Fruit fly (Drosophila melanogaster) whole organism, embryonic: ENCODE data around the gene IleRS-m.

Experiments used
- CG10543 ChIP-seq: fragments of 200-800 bp; sonication (Bioruptor generic); optimal IDR thresholded peaks from 3 replicates; lab custom pipeline; 2017; ENCODE audit warnings: missing biosample characterization, mild to moderate bottlenecking, missing genetic modification characterization, moderate library complexity
- CG11085 ChIP-seq: fragments of 200-800 bp; sonication (Bioruptor generic); IDR thresholded peaks from 2 replicates; pipeline ENCODE4 v1.3.6; 2022; ENCODE audit warnings: missing biosample characterization, missing genetic modification characterization
- CG12071 ChIP-seq: fragments of 200-800 bp; sonication (Bioruptor generic); optimal IDR thresholded peaks from 3 replicates; lab custom pipeline; 2018; ENCODE audit warnings: missing biosample characterization, mild to moderate bottlenecking, missing genetic modification characterization
- CG14667 ChIP-seq: fragments of 200-800 bp; sonication (Bioruptor generic); IDR thresholded peaks from 2 replicates; pipeline ENCODE4 v1.3.6; 2022; ENCODE audit warnings: missing biosample characterization, missing genetic modification characterization
- CG15696 ChIP-seq: fragments of 200-800 bp; sonication (Bioruptor generic); optimal IDR thresholded peaks from 2 replicates; lab custom pipeline; 2019; ENCODE audit warnings: missing biosample characterization, mild to moderate bottlenecking, missing genetic modification characterization, moderate library complexity
- CG1602 ChIP-seq: fragments of 200-800 bp; sonication (Bioruptor generic); optimal IDR thresholded peaks from 3 replicates; lab custom pipeline; 2016; ENCODE audit warnings: missing biosample characterization, missing genetic modification characterization
- CG16815 ChIP-seq: fragments of 200-800 bp; sonication (Bioruptor generic); optimal IDR thresholded peaks from 3 replicates; lab custom pipeline; 2017; ENCODE audit warnings: missing biosample characterization, mild to moderate bottlenecking, missing genetic modification characterization
- CG16863 ChIP-seq: fragments of 200-800 bp; sonication (Bioruptor generic); optimal IDR thresholded peaks from 3 replicates; lab custom pipeline; 2016; ENCODE audit warnings: missing biosample characterization, missing genetic modification characterization
- CG17186 ChIP-seq: fragments of 200-800 bp; sonication (Bioruptor generic); optimal IDR thresholded peaks from 3 replicates; lab custom pipeline; 2017; ENCODE audit warnings: missing biosample characterization, missing genetic modification reagents, missing genetic modification characterization
- CG18599 ChIP-seq: fragments of 200-800 bp; sonication (Bioruptor generic); optimal IDR thresholded peaks from 3 replicates; lab custom pipeline; 2017; ENCODE audit warnings: missing biosample characterization, missing genetic modification characterization, mild to moderate bottlenecking, moderate library complexity, missing genetic modification reagents
- CG2120 ChIP-seq: fragments of 200-800 bp; sonication (Bioruptor generic); optimal IDR thresholded peaks from 3 replicates; lab custom pipeline; 2016; ENCODE audit warnings: missing biosample characterization, missing genetic modification characterization
- CG2129 ChIP-seq: fragments of 200-800 bp; sonication (Bioruptor generic); IDR thresholded peaks from 2 replicates; pipeline ENCODE4 v1.3.6; 2022; ENCODE audit warnings: missing biosample characterization, missing genetic modification characterization; ENCODE audit not compliant: partially characterized antibody
- CG31224 ChIP-seq: fragments of 200-800 bp; sonication (Bioruptor generic); IDR thresholded peaks from 2 replicates; pipeline ENCODE4 v1.3.6; 2022; ENCODE audit warnings: missing biosample characterization, missing genetic modification characterization
- CG3281 ChIP-seq: fragments of 200-800 bp; sonication (Bioruptor generic); optimal IDR thresholded peaks from 3 replicates; lab custom pipeline; 2017; ENCODE audit warnings: missing biosample characterization, mild to moderate bottlenecking, missing genetic modification characterization
- CG3407 ChIP-seq: fragments of 200-800 bp; sonication (Bioruptor generic); optimal IDR thresholded peaks from 2 replicates; lab custom pipeline; 2018; ENCODE audit warnings: missing biosample characterization, mild to moderate bottlenecking, missing genetic modification characterization
- CG3995 ChIP-seq: fragments of 200-800 bp; sonication (Bioruptor generic); optimal IDR thresholded peaks from 3 replicates; lab custom pipeline; 2016; ENCODE audit warnings: missing biosample characterization, missing genetic modification characterization
- CG6272 ChIP-seq: fragments of 200-800 bp; sonication (Bioruptor generic); IDR thresholded peaks from 2 replicates; pipeline ENCODE4 v1.3.6; 2022; ENCODE audit warnings: missing biosample characterization, missing genetic modification characterization
- Dad ChIP-seq: fragments of 200-800 bp; sonication (Bioruptor generic); optimal IDR thresholded peaks from 3 replicates; lab custom pipeline; 2016; ENCODE audit warnings: missing biosample characterization, missing genetic modification characterization
- Dip2 ChIP-seq: fragments of 200-800 bp; sonication (Bioruptor generic); IDR thresholded peaks from 2 replicates; pipeline ENCODE4 v1.3.6; 2022; ENCODE audit warnings: missing biosample characterization, missing genetic modification characterization
- H15 ChIP-seq: fragments of 200-800 bp; sonication (Bioruptor generic); IDR thresholded peaks from 3 replicates; pipeline ENCODE4 v1.3.6; 2022; ENCODE audit warnings: missing biosample characterization, missing genetic modification characterization
- H2.0 ChIP-seq: fragments of 200-800 bp; sonication (Bioruptor generic); IDR thresholded peaks from 2 replicates; pipeline ENCODE4 v1.3.6; 2022; ENCODE audit warnings: missing biosample characterization, missing genetic modification characterization
- Hr78 ChIP-seq, 2 experiments: fragments of 200-800 bp in 1 of 2; fragments of >200 bp in 1 of 2; sonication (Bioruptor generic) in 1 of 2; optimal IDR thresholded peaks; 2 replicates each; lab custom pipeline; 2017 to 2019; ENCODE audit warnings: missing biosample characterization in 2 of 2, missing genetic modification characterization in 2 of 2, mild to moderate bottlenecking in 1 of 2, moderate library complexity in 1 of 2
- MTF-1 ChIP-seq: fragments of 200-800 bp; sonication (Bioruptor generic); optimal IDR thresholded peaks from 2 replicates; lab custom pipeline; 2018; ENCODE audit warnings: missing biosample characterization, mild to moderate bottlenecking, missing genetic modification characterization, borderline replicate concordance
- Max ChIP-seq: fragments of 200-800 bp; sonication (Bioruptor generic); optimal IDR thresholded peaks from 2 replicates; lab custom pipeline; 2016; ENCODE audit warnings: missing biosample characterization, mild to moderate bottlenecking, missing genetic modification characterization
- NC2β ChIP-seq: fragments of 200-800 bp; sonication (Bioruptor generic); optimal IDR thresholded peaks from 2 replicates; lab custom pipeline; 2016; ENCODE audit warnings: missing biosample characterization, missing genetic modification characterization
- NFAT ChIP-seq: fragments of 200-800 bp; sonication (Bioruptor generic); IDR thresholded peaks from 2 replicates; pipeline ENCODE4 v1.3.6; 2022; ENCODE audit warnings: missing biosample characterization, missing genetic modification characterization
- Rx ChIP-seq: fragments of 200-800 bp; sonication (Bioruptor generic); IDR thresholded peaks from 2 replicates; pipeline ENCODE4 v1.3.6; 2022; ENCODE audit warnings: missing biosample characterization, missing genetic modification characterization
- Ssrp ChIP-seq: fragments of 200-800 bp; sonication (Bioruptor generic); optimal IDR thresholded peaks from 2 replicates; lab custom pipeline; 2018; ENCODE audit warnings: missing biosample characterization, mild to moderate bottlenecking, missing genetic modification characterization, moderate library complexity
- Vsx1 ChIP-seq: fragments of 200-800 bp; sonication (Bioruptor generic); optimal IDR thresholded peaks from 2 replicates; lab custom pipeline; 2017; ENCODE audit warnings: missing biosample characterization, mild to moderate bottlenecking, missing genetic modification characterization, missing genetic modification reagents
- Xrp1 ChIP-seq: fragments of 200-800 bp; sonication (Bioruptor generic); IDR thresholded peaks from 2 replicates; pipeline ENCODE4 v1.3.6; 2022; ENCODE audit warnings: missing biosample characterization, missing genetic modification characterization
- al ChIP-seq: fragments of 200-800 bp; sonication (Bioruptor generic); IDR thresholded peaks from 2 replicates; pipeline ENCODE4 v1.3.6; 2022; ENCODE audit warnings: missing biosample characterization, missing genetic modification characterization
- bowl ChIP-seq: fragments of 200-800 bp; sonication (Bioruptor generic); IDR thresholded peaks from 2 replicates; pipeline ENCODE4 v1.3.6; 2022; ENCODE audit warnings: missing biosample characterization, missing genetic modification characterization
- br ChIP-seq: fragments of >200 bp; optimal IDR thresholded peaks from 2 replicates; lab custom pipeline; 2017
- chn ChIP-seq: fragments of 200-800 bp; sonication (Bioruptor generic); optimal IDR thresholded peaks from 2 replicates; lab custom pipeline; 2016; ENCODE audit warnings: missing biosample characterization, missing genetic modification characterization
- dati ChIP-seq: fragments of 200-800 bp; sonication (Bioruptor generic); IDR thresholded peaks from 2 replicates; pipeline ENCODE4 v1.3.6; 2022; ENCODE audit warnings: missing biosample characterization, missing genetic modification characterization
- fd96Cb ChIP-seq: fragments of 200-800 bp; sonication (Bioruptor generic); optimal IDR thresholded peaks from 2 replicates; lab custom pipeline; 2018; ENCODE audit warnings: missing biosample characterization, mild to moderate bottlenecking, missing genetic modification characterization, moderate library complexity
- ftz-f1 ChIP-seq: fragments of 200-800 bp; sonication (Bioruptor generic); optimal IDR thresholded peaks from 2 replicates; lab custom pipeline; 2016; ENCODE audit warnings: missing biosample characterization, missing genetic modification characterization
- gce ChIP-seq: fragments of 200-800 bp; sonication (Bioruptor generic); IDR thresholded peaks from 3 replicates; pipeline ENCODE4 v1.3.6; 2022; ENCODE audit warnings: missing biosample characterization, missing genetic modification characterization
- gem ChIP-seq: fragments of 200-800 bp; sonication (Bioruptor generic); optimal IDR thresholded peaks from 2 replicates; lab custom pipeline; 2019; ENCODE audit warnings: missing biosample characterization, mild to moderate bottlenecking, missing genetic modification characterization, moderate library complexity
- h ChIP-seq: fragments of >200 bp; optimal IDR thresholded peaks from 2 replicates; lab custom pipeline; 2017
- her ChIP-seq: fragments of 200-800 bp; sonication (Bioruptor generic); optimal IDR thresholded peaks from 2 replicates; lab custom pipeline; 2016; ENCODE audit warnings: missing biosample characterization, missing genetic modification characterization
- kah ChIP-seq: fragments of 200-800 bp; sonication (Bioruptor generic); optimal IDR thresholded peaks from 2 replicates; lab custom pipeline; 2018; ENCODE audit warnings: missing biosample characterization, mild to moderate bottlenecking, missing genetic modification characterization
- lab ChIP-seq: fragments of 200-800 bp; sonication (Bioruptor generic); optimal IDR thresholded peaks from 3 replicates; lab custom pipeline; 2017; ENCODE audit warnings: missing biosample characterization, missing genetic modification characterization, mild to moderate bottlenecking, moderate library complexity, missing genetic modification reagents
- lilli ChIP-seq: fragments of 200-800 bp; sonication (Bioruptor generic); optimal IDR thresholded peaks from 3 replicates; lab custom pipeline; 2016; ENCODE audit warnings: missing biosample characterization, missing genetic modification characterization
- lola ChIP-seq, 3 experiments: fragments of >200 bp in 2 of 3; fragments of 200-800 bp in 1 of 3; sonication (Bioruptor generic) in 1 of 3; optimal IDR thresholded peaks; 2 replicates each; lab custom pipeline; 2017 to 2019; ENCODE audit warnings: missing biosample characterization in 3 of 3, missing genetic modification characterization in 3 of 3, mild to moderate bottlenecking in 1 of 3, moderate library complexity in 1 of 3
- org-1 ChIP-seq: fragments of 200-800 bp; sonication (Bioruptor generic); optimal IDR thresholded peaks from 2 replicates; lab custom pipeline; 2017; ENCODE audit warnings: missing biosample characterization, missing genetic modification characterization
- peb ChIP-seq: fragments of 200-800 bp; sonication (Bioruptor generic); IDR thresholded peaks from 2 replicates; pipeline ENCODE4 v1.3.6; 2022; ENCODE audit warnings: missing biosample characterization, missing genetic modification characterization
- sc ChIP-seq, 3 experiments: fragments of >200 bp in 2 of 3; fragments of 200-800 bp in 1 of 3; sonication (Bioruptor generic) in 1 of 3; optimal IDR thresholded peaks; 2 replicates in 2 of 3; 3 replicates in 1 of 3; lab custom pipeline; 2017; ENCODE audit warnings: mild to moderate bottlenecking in 1 of 3, missing biosample characterization in 1 of 3, missing genetic modification characterization in 1 of 3, missing genetic modification reagents in 1 of 3
- slbo ChIP-seq: fragments of 200-800 bp; sonication (Bioruptor generic); IDR thresholded peaks from 2 replicates; pipeline ENCODE4 v1.3.6; 2022; ENCODE audit warnings: missing biosample characterization, missing genetic modification characterization
- so ChIP-seq: fragments of 200-800 bp; sonication (Bioruptor generic); IDR thresholded peaks from 3 replicates; pipeline ENCODE4 v1.3.6; 2022; ENCODE audit warnings: missing biosample characterization, missing genetic modification characterization
- wdn ChIP-seq: fragments of 200-800 bp; sonication (Bioruptor generic); IDR thresholded peaks from 2 replicates; pipeline ENCODE4 v1.3.6; 2022; ENCODE audit warnings: missing biosample characterization, missing genetic modification characterization
- zen ChIP-seq: fragments of 200-800 bp; sonication (Bioruptor generic); optimal IDR thresholded peaks from 3 replicates; lab custom pipeline; 2018; ENCODE audit warnings: missing biosample characterization, mild to moderate bottlenecking, missing genetic modification characterization, moderate library complexity

IleRS-m gene

DNA sequence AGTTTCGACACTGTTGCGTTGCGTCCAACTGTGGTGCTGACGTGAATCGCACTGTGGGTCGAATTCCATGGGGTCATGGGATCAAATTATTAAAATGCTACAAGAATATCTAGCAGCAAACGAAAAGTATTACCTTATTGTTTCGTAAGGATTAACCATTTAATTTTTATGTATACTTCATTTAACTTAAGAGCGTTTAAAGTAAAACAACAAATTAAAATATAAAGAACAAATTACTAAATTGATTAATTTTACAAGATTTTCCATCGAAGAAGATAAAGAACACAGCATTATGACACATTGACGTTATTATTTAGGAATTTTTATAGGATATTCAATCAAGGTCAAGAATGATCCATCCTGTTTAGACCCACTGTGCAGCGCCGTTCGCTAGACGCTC lies 46.0 kb upstream of the IleRS-m start (continued):
- TF ChIP-seq her (GFP tag; lab: Kevin White, UChicago) (no peak), org-1 (GFP tag; lab: Kevin White, UChicago) (peak; percentile 45), slbo (GFP tag; lab: Robert Waterston, UW) (no peak), Vsx1 (GFP tag; lab: Kevin White, UChicago) (no peak), chn (no peak), CG1602 (peak; percentile 25), NFAT (GFP tag; lab: Robert Waterston, UW) (no peak), Rx (no peak), Hr78 (GFP tag; optimal IDR thresholded peaks at IDR 0.05; lab: Kevin White, UChicago) (peak in 1 of 2 experiments; percentile 44), CG16815 (GFP tag; lab: Kevin White, UChicago) (no peak), CG15696 (tag; lab: Kevin White, UChicago) (no peak), CG3407 (peak; percentile 14), ftz-f1 (GFP tag; lab: Kevin White, UChicago) (no peak), Dad (GFP tag; lab: Kevin White, UChicago) (no peak), NC2β (GFP tag; lab: Kevin White, UChicago) (no peak), dati (GFP tag; lab: Robert Waterston, UW) (no peak), CG2129 (no peak), CG10543 (GFP tag; lab: Kevin White, UChicago) (no peak), Ssrp (tag; lab: Kevin White, UChicago) (peak; percentile 62), gce (GFP tag; lab: Robert Waterston, UW) (no peak), MTF-1 (GFP tag; lab: Kevin White, UChicago) (no peak), CG31224 (GFP tag; lab: Robert Waterston, UW) (0 out of 2 replicates have a peak, but pooled peaks have one; percentile 11), bowl (GFP tag; lab: Robert Waterston, UW) (no peak), gem (peak; percentile 77), CG12071 (GFP tag; lab: Kevin White, UChicago) (no peak), al (GFP tag; lab: Robert Waterston, UW) (no peak), wdn (no peak), zen (tag; lab: Kevin White, UChicago) (no peak), h (lab: Kevin White, UChicago) (no peak), lilli (GFP tag; lab: Kevin White, UChicago) (peak; percentile 26), Xrp1 (GFP tag; lab: Robert Waterston, UW) (0 out of 2 replicates have a peak, but pooled peaks have one; percentile 44), Dip2 (GFP tag; lab: Robert Waterston, UW) (no peak), peb (GFP tag; lab: Robert Waterston, UW) (no peak), CG14667 (GFP tag; lab: Robert Waterston, UW) (no peak), kah (GFP tag; lab: Kevin White, UChicago) (peak; percentile 9), CG18599 (peak; percentile 36), CG6272 (GFP tag; lab: Robert Waterston, UW) (no peak), sc (optimal IDR thresholded peaks at IDR 0.05; lab: Kevin White, UChicago) (no peak), sc (GFP tag; optimal IDR thresholded peaks at IDR 0.05; lab: Kevin White, UChicago) (peak; percentile 13), fd96Cb (tag; lab: Kevin White, UChicago) (peak; percentile 51), br (lab: Kevin White, UChicago) (no peak), CG3995 (GFP tag; lab: Kevin White, UChicago) (no peak), CG2120 (GFP tag; lab: Kevin White, UChicago) (peak; percentile 10), CG16863 (GFP tag; lab: Kevin White, UChicago) (no peak), H15 (GFP tag; lab: Robert Waterston, UW) (no peak), lola (GFP tag; optimal IDR thresholded peaks at IDR 0.05; lab: Kevin White, UChicago) (peak in 1 of 3 experiments; percentile 35), Max (no peak), H2.0 (GFP tag; lab: Robert Waterston, UW) (no peak), CG11085 (GFP tag; lab: Robert Waterston, UW) (no peak), so (GFP tag; lab: Robert Waterston, UW) (no peak), CG3281 (GFP tag; lab: Kevin White, UChicago) (peak; percentile 49), lab (GFP tag; lab: Kevin White, UChicago) (peak; percentile 45), CG17186 (GFP tag; lab: Kevin White, UChicago) (no peak)
